Worm (Caenorhabditis elegans): ENCODE measurements around the gene F14H3.6.

Gene F14H3.6

DNA sequence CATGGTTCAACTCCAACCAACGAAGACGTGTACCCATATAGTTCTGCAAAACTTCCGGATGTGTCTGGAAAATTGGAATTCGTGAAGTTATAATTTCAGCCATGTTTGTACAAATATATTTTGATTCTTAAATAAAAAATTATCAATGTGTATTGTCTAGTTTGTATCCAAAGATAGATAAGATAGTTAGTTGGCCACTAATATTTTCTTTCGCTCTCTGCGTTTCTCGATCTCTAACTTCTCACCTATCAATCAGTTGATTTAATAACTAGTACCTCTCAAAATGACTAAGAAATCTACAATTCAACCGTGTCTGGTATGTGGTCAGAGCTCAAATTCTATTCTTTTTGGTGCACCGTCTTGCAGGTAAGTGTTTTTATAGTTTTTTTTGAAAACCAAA is 12.5 kb upstream of the F14H3.6 start, which contains the start of gene nhr-176:
nhr-176 (plus strand) TSS at position 159 of the 400 bp plus-strand sequence.
- TF ChIP-seq sem-2 (GFP tag; optimal IDR thresholded peaks at IDR 0.05) (no peak), cnd-1 (tag; optimal IDR thresholded peaks at IDR 0.05) (no peak), pha-4 (tag; optimal IDR thresholded peaks at IDR 0.05) (no peak), snpc-4 (tag; optimal IDR thresholded peaks at IDR 0.05) (no peak), elt-1 (tag; optimal IDR thresholded peaks at IDR 0.05; ENCODE audit: borderline replicate concordance, insufficient read depth) (no peak), flh-1 (GFP tag; optimal IDR thresholded peaks at IDR 0.05) (no peak), unc-62 (GFP tag; optimal IDR thresholded peaks at IDR 0.05) (no peak), ceh-43 (GFP tag; optimal IDR thresholded peaks at IDR 0.05) (no peak), ceh-83 (GFP tag; optimal IDR thresholded peaks at IDR 0.05) (no peak), ham-2 (GFP tag; optimal IDR thresholded peaks at IDR 0.05) (no peak), lsy-2 (tag; optimal IDR thresholded peaks at IDR 0.05) (no peak), ces-1 (GFP tag; optimal IDR thresholded peaks at IDR 0.05) (no peak), ztf-11 (tag; optimal IDR thresholded peaks at IDR 0.05) (no peak), nhr-2 (tag; optimal IDR thresholded peaks at IDR 0.05) (no peak), elt-3 (tag; optimal IDR thresholded peaks at IDR 0.05) (no peak), hlh-1 (tag; optimal IDR thresholded peaks at IDR 0.05) (no peak), bed-3 (GFP tag; optimal IDR thresholded peaks at IDR 0.05) (no peak)

DNA sequence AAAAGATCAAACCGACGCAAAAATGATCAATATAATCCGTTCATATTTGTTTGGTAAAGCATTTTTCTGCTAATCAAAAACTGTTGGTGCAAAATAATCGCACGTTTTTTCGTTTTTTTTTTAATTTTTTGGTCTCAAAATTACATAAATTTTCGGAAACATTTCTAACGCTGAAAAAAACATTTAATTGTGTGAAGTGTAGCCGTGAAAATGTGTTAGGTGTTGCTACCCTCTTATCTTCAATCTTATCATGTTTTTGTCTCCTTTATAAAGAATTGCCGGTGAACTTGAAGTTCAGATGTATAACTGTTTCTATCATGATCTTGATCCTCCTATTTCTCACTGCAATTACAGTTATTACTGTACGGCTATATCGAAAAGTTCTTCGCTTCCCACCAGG is 10.2 kb upstream of the F14H3.6 start, which contains the start of gene cyp-35D1:
cyp-35D1 (plus strand) TSS at position 301 of the 400 bp plus-strand sequence.
- TF ChIP-seq elt-3 (tag; optimal IDR thresholded peaks at IDR 0.05) (no peak), sptf-1 (tag; optimal IDR thresholded peaks at IDR 0.05) (no peak), flh-1 (GFP tag; optimal IDR thresholded peaks at IDR 0.05) (no peak), ztf-11 (tag; optimal IDR thresholded peaks at IDR 0.05) (no peak), ceh-39 (tag; optimal IDR thresholded peaks at IDR 0.05) (no peak), bed-3 (GFP tag; optimal IDR thresholded peaks at IDR 0.05) (no peak), nhr-2 (tag; optimal IDR thresholded peaks at IDR 0.05) (no peak), drap-1 (GFP tag; optimal IDR thresholded peaks at IDR 0.05) (no peak), lin-32 (GFP tag; optimal IDR thresholded peaks at IDR 0.05) (no peak), mls-2 (tag; optimal IDR thresholded peaks at IDR 0.05) (no peak), sem-2 (GFP tag; optimal IDR thresholded peaks at IDR 0.05) (no peak), hlh-1 (tag; optimal IDR thresholded peaks at IDR 0.05) (no peak), nhr-12 (tag; optimal IDR thresholded peaks at IDR 0.05) (no peak)

DNA sequence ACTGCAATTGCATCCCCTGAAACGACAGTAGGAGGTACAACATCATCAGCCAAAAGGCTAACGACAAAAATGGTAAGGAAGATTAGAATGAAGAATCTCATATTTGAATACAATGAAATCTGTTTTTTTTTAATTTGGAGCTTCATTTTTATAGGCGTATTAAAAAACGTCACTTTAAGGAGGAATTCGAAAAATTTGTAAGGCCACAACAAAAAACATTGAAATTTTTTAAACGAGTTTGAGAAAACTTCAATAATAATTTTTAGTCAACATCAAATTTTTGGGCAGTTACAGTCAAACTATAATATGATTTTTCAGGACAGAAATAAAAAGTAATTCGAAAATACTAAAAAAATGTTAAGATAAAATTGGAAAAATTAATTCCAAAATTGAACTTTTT is 4.1 kb upstream of the F14H3.6 start, which contains the start of gene F14H3.14:
F14H3.14 (minus strand) TSS at position 101 of the 400 bp plus-strand sequence.
- no peak for TF ChIP-seq sem-2 (GFP tag; optimal IDR thresholded peaks at IDR 0.05)
- TF ChIP-seq M03D4.4 (tag; optimal IDR thresholded peaks at IDR 0.05), result no peak
- no peak for TF ChIP-seq pha-4 (tag; optimal IDR thresholded peaks at IDR 0.05)
- TF ChIP-seq ztf-11 (tag; optimal IDR thresholded peaks at IDR 0.05), result no peak
- TF ChIP-seq ceh-83 (GFP tag; optimal IDR thresholded peaks at IDR 0.05), result no peak
- TF ChIP-seq drap-1 (GFP tag; optimal IDR thresholded peaks at IDR 0.05), result no peak
- no peak for TF ChIP-seq mls-2 (tag; optimal IDR thresholded peaks at IDR 0.05)
- no peak for TF ChIP-seq ceh-43 (GFP tag; optimal IDR thresholded peaks at IDR 0.05)
- TF ChIP-seq unc-39 (tag; optimal IDR thresholded peaks at IDR 0.05), result no peak
- TF ChIP-seq ceh-39 (tag; optimal IDR thresholded peaks at IDR 0.05), result no peak
- TF ChIP-seq elt-1 (tag; optimal IDR thresholded peaks at IDR 0.05; ENCODE audit: borderline replicate concordance, insufficient read depth), result no peak
- TF ChIP-seq nhr-237 (tag; optimal IDR thresholded peaks at IDR 0.05), result no peak
- no peak for TF ChIP-seq lsy-2 (tag; optimal IDR thresholded peaks at IDR 0.05)
- TF ChIP-seq lin-32 (GFP tag; optimal IDR thresholded peaks at IDR 0.05), result no peak
- TF ChIP-seq lin-13 (tag; optimal IDR thresholded peaks at IDR 0.05), result no peak
- TF ChIP-seq bed-3 (GFP tag; optimal IDR thresholded peaks at IDR 0.05), result no peak

DNA sequence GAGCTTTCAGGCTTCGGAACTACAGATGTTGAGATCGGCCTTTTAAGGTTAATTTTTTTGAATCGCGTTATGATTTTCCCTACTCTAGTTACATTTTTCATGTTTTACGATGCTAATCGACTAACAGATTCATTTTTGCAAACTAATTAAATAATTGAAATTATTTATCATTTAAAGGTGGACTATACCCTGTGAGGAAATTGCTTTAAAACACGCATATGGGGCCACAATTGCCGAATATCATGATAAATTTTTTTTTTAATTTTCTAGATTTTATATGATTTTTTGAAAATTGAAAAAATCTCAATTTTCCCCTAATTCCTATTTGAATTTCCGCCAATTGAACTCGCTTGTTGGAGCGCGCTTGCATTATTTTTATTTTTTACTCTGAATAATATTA is 3.3 kb upstream of the F14H3.6 start, which contains the start of gene fbxa-100:
fbxa-100 (minus strand) TSS at position 101 of the 400 bp plus-strand sequence.
- TF ChIP-seq ham-2 (GFP tag; optimal IDR thresholded peaks at IDR 0.05) (no peak), elt-3 (tag; optimal IDR thresholded peaks at IDR 0.05) (no peak), sptf-1 (tag; optimal IDR thresholded peaks at IDR 0.05) (no peak), lsy-2 (tag; optimal IDR thresholded peaks at IDR 0.05) (no peak), hlh-1 (tag; optimal IDR thresholded peaks at IDR 0.05) (no peak), unc-120 (tag; optimal IDR thresholded peaks at IDR 0.05; ENCODE audit: poor library complexity, severe bottlenecking) (no peak), zip-8 (tag; optimal IDR thresholded peaks at IDR 0.05) (no peak), pha-4 (tag; optimal IDR thresholded peaks at IDR 0.05) (no peak), mab-5 (tag; optimal IDR thresholded peaks at IDR 0.05) (no peak), M03D4.4 (tag; optimal IDR thresholded peaks at IDR 0.05) (no peak), nhr-237 (tag; optimal IDR thresholded peaks at IDR 0.05) (no peak), nhr-28 (tag; optimal IDR thresholded peaks at IDR 0.05) (no peak), lin-13 (tag; optimal IDR thresholded peaks at IDR 0.05) (no peak), blmp-1 (tag; optimal IDR thresholded peaks at IDR 0.05) (no peak), snpc-4 (tag; optimal IDR thresholded peaks at IDR 0.05) (no peak), mls-2 (tag; optimal IDR thresholded peaks at IDR 0.05) (no peak), drap-1 (GFP tag; optimal IDR thresholded peaks at IDR 0.05) (no peak), unc-39 (tag; optimal IDR thresholded peaks at IDR 0.05) (no peak), cnd-1 (tag; optimal IDR thresholded peaks at IDR 0.05) (no peak)
